Fruit fly (Drosophila melanogaster) ovary, adult (tissue): ENCODE results near the gene CG43796.

Experiments
- CG17801 ChIP-seq: fragments of 200-800 bp; optimal IDR thresholded peaks from 2 replicates; lab custom pipeline; 2019; ENCODE audit warnings: missing biosample characterization, mild to moderate bottlenecking, missing genetic modification characterization, moderate library complexity; ENCODE audit not compliant: partially characterized antibody

Gene CG43796

dm6 chr2L:8473448-8473847 lies 8.7 kb upstream of the CG43796 start:
- no peak for TF ChIP-seq CG17801

dm6 chr2L:8477049-8477448 lies 5.1 kb upstream of the CG43796 start, which contains the start of gene CheA29a:
CheA29a (plus strand) TSS chr2L:8477349.
- TF ChIP-seq CG17801, result no peak

- no peak for TF ChIP-seq CG17801
These were observed 4.2 kb upstream of the CG43796 start for dm6 chr2L:8477971-8478370.

- no peak for TF ChIP-seq CG17801
These were observed 3.8 kb upstream of the CG43796 start for dm6 chr2L:8478379-8478778.

dm6 chr2L:8478911-8479706 lies 3.1 kb upstream of the CG43796 start:
- TF ChIP-seq CG17801, result no peak

- TF ChIP-seq CG17801, result no peak
These were observed 1.3 kb upstream of the CG43796 start for dm6 chr2L:8480825-8481224.

- TF ChIP-seq CG17801, result peak; percentile 60
These were observed 3.4 kb downstream of the CG43796 start for dm6 chr2L:8485562-8485961.

dm6 chr2L:8488735-8489134 lies 6.6 kb downstream of the CG43796 start, which contains the start of gene CG13088:
CG13088 (plus strand) TSS chr2L:8488981.
- peak; percentile 44 for TF ChIP-seq CG17801

dm6 chr2L:8490439-8490838 lies 8.3 kb downstream of the CG43796 start, which contains the start of gene CG43400:
CG43400 (plus strand) TSS chr2L:8490739.
- no peak for TF ChIP-seq CG17801

- no peak for TF ChIP-seq CG17801
These were observed 14.1 kb downstream of the CG43796 start, which contains the start of gene Bace for dm6 chr2L:8496269-8496668. Bace (minus strand) TSS chr2L:8496307.

- TF ChIP-seq CG17801, result no peak
These were observed 24.6 kb downstream of the CG43796 start, which contains the start of gene Dh31 for dm6 chr2L:8506729-8507128. Dh31 (minus strand) TSS chr2L:8506845.

- TF ChIP-seq CG17801, result no peak
These were observed 29.5 kb downstream of the CG43796 start, which contains the start of gene CG13096 for dm6 chr2L:8511723-8512122. CG13096 (minus strand) TSS chr2L:8511866.

- peak; percentile 91 for TF ChIP-seq CG17801
These were observed 32.6 kb downstream of the CG43796 start, which contains the start of the genes CG13097 and PIG-U for dm6 chr2L:8514748-8515147. CG13097 (minus strand) TSS chr2L:8514868. PIG-U (plus strand) TSS chr2L:8515096.

dm6 chr2L:8517256-8517694 lies 35.1 kb downstream of the CG43796 start, which contains the start of the genes mRpL51 and Uba4:
mRpL51 (minus strand) TSS chr2L:8517380.
Uba4 (plus strand) TSS chr2L:8517411.
- peak; percentile 53 for TF ChIP-seq CG17801

dm6 chr2L:8519390-8519789 lies 37.2 kb downstream of the CG43796 start, which contains the start of gene Sgp:
Sgp (plus strand) TSS chr2L:8519690.
- no peak for TF ChIP-seq CG17801

- TF ChIP-seq CG17801, result peak; percentile 46
These were observed 39.6 kb downstream of the CG43796 start, which contains the start of gene Acer for dm6 chr2L:8521724-8522309. Acer (plus strand) TSS chr2L:8521933.

dm6 chr2L:8522781-8523180 lies 40.6 kb downstream of the CG43796 start:
- TF ChIP-seq CG17801, result no peak
